Worm (Caenorhabditis elegans) whole organism, early embryonic: ENCODE measurements around the gene Y69H2.10.

ENCODE experiments used
- B0310.2 ChIP-seq: sonication (generic microtip); optimal IDR thresholded peaks from 2 replicates; lab custom pipeline; 2016; ENCODE audit warnings: mild to moderate bottlenecking, missing genetic modification characterization, missing compliant biosample characterization
- ama-1 ChIP-seq: fragments of 150-350 bp; optimal IDR thresholded peaks from 2 replicates; lab custom pipeline; 2014
- flt-1 ChIP-seq: fragments of 200-800 bp; sonication (Bioruptor generic); IDR thresholded peaks from 2 replicates; pipeline ENCODE4 v1.3.6; 2022; ENCODE audit warnings: missing genetic modification characterization, missing compliant biosample characterization
- hmg-4 ChIP-seq: fragments of 200-800 bp; sonication (Bioruptor generic); optimal IDR thresholded peaks from 2 replicates; lab custom pipeline; 2018; ENCODE audit warnings: mild to moderate bottlenecking, missing genetic modification characterization, missing compliant biosample characterization
- pes-1 ChIP-seq: fragments of 200-800 bp; sonication (Bioruptor generic); IDR thresholded peaks from 2 replicates; pipeline ENCODE4 v1.3.6; 2022; ENCODE audit warnings: missing genetic modification reagents, missing genetic modification characterization, missing compliant biosample characterization

ce11 chrV:18684455-18684987 is 14.4 kb downstream of the Y69H2.10 start, which contains the start of gene Y69H2.17:
- TF ChIP-seq hmg-4 (no peak), ama-1 (no peak), flt-1 (GFP tag; lab: Robert Waterston, UW) (no peak), pes-1 (GFP tag; lab: Robert Waterston, UW) (no peak), B0310.2 (tag; lab: Kevin White, UChicago) (no peak)
